Worm (Caenorhabditis elegans) whole organism, young adult: ENCODE measurements around the gene fbxb-50.

Source experiments
- F23B12.7 ChIP-seq: sonication (generic microtip); optimal IDR thresholded peaks from 2 replicates; lab custom pipeline; 2017; ENCODE audit warnings: missing genetic modification characterization, mild to moderate bottlenecking, missing compliant biosample characterization, antibody characterized with exemption, moderate library complexity; ENCODE audit not compliant: insufficient read depth
- aptf-2 ChIP-seq: fragments of 200-800 bp; sonication (Bioruptor generic); conservative IDR thresholded peaks from 2 replicates; pipeline ENCODE4 v1.3.6; 2022; ENCODE audit warnings: missing genetic modification reagents, missing genetic modification characterization, missing compliant biosample characterization
- ceh-100 ChIP-seq: fragments of 200-800 bp; sonication (Bioruptor generic); IDR thresholded peaks from 2 replicates; pipeline ENCODE4 v1.3.6; 2022; ENCODE audit warnings: missing genetic modification reagents, missing genetic modification characterization, missing compliant biosample characterization
- ceh-40 ChIP-seq: fragments of 200-800 bp; sonication (Bioruptor generic); IDR thresholded peaks from 2 replicates; pipeline ENCODE4 v1.3.6; 2022; ENCODE audit warnings: missing genetic modification characterization, missing compliant biosample characterization
- efl-1 ChIP-seq: fragments of 150-350 bp; optimal IDR thresholded peaks from 2 replicates; lab custom pipeline; 2014; ENCODE audit warnings: missing biosample characterization, missing genetic modification reagents, missing genetic modification characterization
- egl-18 ChIP-seq: fragments of 200-800 bp; sonication (Bioruptor generic); IDR thresholded peaks from 2 replicates; pipeline ENCODE4 v1.3.6; 2022; ENCODE audit warnings: missing genetic modification reagents, missing genetic modification characterization, missing compliant biosample characterization
- hrde-1 ChIP-seq: sonication (generic microtip); optimal IDR thresholded peaks from 2 replicates; lab custom pipeline; 2016; ENCODE audit warnings: missing genetic modification characterization, mild to moderate bottlenecking, missing compliant biosample characterization, moderate library complexity, missing genotype, missing genetic modification reagents, borderline replicate concordance
- hsf-1 ChIP-seq: fragments of 200-800 bp; sonication (Bioruptor generic); IDR thresholded peaks from 2 replicates; pipeline ENCODE4 v1.3.6; 2022; ENCODE audit warnings: missing genetic modification reagents, missing genetic modification characterization, missing compliant biosample characterization
- lsl-1 ChIP-seq: fragments of 200-800 bp; sonication (Bioruptor generic); optimal IDR thresholded peaks from 2 replicates; lab custom pipeline; 2018; ENCODE audit warnings: mild to moderate bottlenecking, missing genetic modification characterization, moderate library complexity, missing compliant biosample characterization
- pha-4 ChIP-seq: fragments of 150-350 bp; sonication (generic microtip); optimal IDR thresholded peaks from 2 replicates; lab custom pipeline; 2014; ENCODE audit warnings: missing biosample characterization, missing genetic modification reagents, missing genetic modification characterization
- snpc-4 ChIP-seq, 5 experiments: fragments of 150-350 bp in 1 of 5; sonication (generic microtip) in 4 of 5; optimal IDR thresholded peaks; 2 replicates each; lab custom pipeline; 2014 to 2018; ENCODE audit warnings: missing genetic modification characterization in 5 of 5, missing biosample characterization in 3 of 5, antibody characterized with exemption in 2 of 5, mild to moderate bottlenecking in 2 of 5, missing compliant biosample characterization in 2 of 5, missing genotype in 2 of 5, moderate library complexity in 2 of 5, missing genetic modification reagents in 1 of 5
- sptf-2 ChIP-seq: fragments of 200-800 bp; sonication (Bioruptor generic); optimal IDR thresholded peaks from 2 replicates; lab custom pipeline; 2018; ENCODE audit warnings: mild to moderate bottlenecking, missing genetic modification characterization, missing compliant biosample characterization
- unc-62 ChIP-seq: fragments of 150-350 bp; optimal IDR thresholded peaks from 2 replicates; lab custom pipeline; 2014; ENCODE audit warnings: missing biosample characterization, missing genetic modification reagents, missing genetic modification characterization

- no peak for TF ChIP-seq sptf-2 (GFP tag; lab: Kevin White, UChicago)
- no peak for TF ChIP-seq hsf-1
- TF ChIP-seq aptf-2: no peak
- TF ChIP-seq ceh-40 (GFP tag; lab: Robert Waterston, UW): no peak
- TF ChIP-seq unc-62 (GFP tag; lab: Kevin White, UChicago): no peak
- no peak for TF ChIP-seq snpc-4 (GFP tag; optimal IDR thresholded peaks at IDR 0.05; lab: Kevin White, UChicago)
- TF ChIP-seq snpc-4 (tag; optimal IDR thresholded peaks at IDR 0.05; lab: Kevin White, UChicago): no peak
- TF ChIP-seq egl-18 (GFP tag; lab: Robert Waterston, UW): no peak
- no peak for TF ChIP-seq lsl-1 (GFP tag; lab: Kevin White, UChicago)
- TF ChIP-seq efl-1 (GFP tag; lab: Kevin White, UChicago): no peak
- TF ChIP-seq ceh-100 (GFP tag; lab: Robert Waterston, UW): no peak
- TF ChIP-seq F23B12.7: no peak
- TF ChIP-seq hrde-1 (tag; lab: Kevin White, UChicago): no peak
- no peak for TF ChIP-seq pha-4 (tag; lab: Kevin White, UChicago)
These were observed 44.4 kb downstream of the fbxb-50 start, which contains the start of gene bath-26 for ce11 chrII:1600661-1601060.
